Worm (Caenorhabditis elegans) whole organism, mixed stage, embryonic: ENCODE measurements around the gene fbxb-10.
"Not testable (repeated sequence)": the region's sequence is repeated elsewhere in the genome, so short reads cannot be mapped to it uniquely, and the experiment has no call there.

Experiments
- bed-3 ChIP-seq: fragments of 200-800 bp; sonication (Bioruptor generic); optimal IDR thresholded peaks from 3 replicates; lab custom pipeline; 2018; ENCODE audit warnings: mild to moderate bottlenecking, missing genetic modification characterization, moderate library complexity, missing compliant biosample characterization
- blmp-1 ChIP-seq: fragments of 150-350 bp; optimal IDR thresholded peaks from 2 replicates; lab custom pipeline; 2014; ENCODE audit warnings: missing biosample characterization, missing genetic modification characterization
- ceh-39 ChIP-seq: fragments of 150-350 bp; optimal IDR thresholded peaks from 2 replicates; lab custom pipeline; 2014; ENCODE audit warnings: missing biosample characterization, missing genetic modification characterization
- ceh-43 ChIP-seq: fragments of 200-800 bp; sonication (Bioruptor generic); optimal IDR thresholded peaks from 2 replicates; lab custom pipeline; 2018; ENCODE audit warnings: mild to moderate bottlenecking, missing genetic modification characterization, moderate library complexity, missing compliant biosample characterization
- ceh-83 ChIP-seq: fragments of 200-800 bp; sonication (Bioruptor generic); optimal IDR thresholded peaks from 2 replicates; lab custom pipeline; 2018; ENCODE audit warnings: mild to moderate bottlenecking, missing genetic modification characterization, missing compliant biosample characterization
- cnd-1 ChIP-seq: fragments of 200-800 bp; sonication (Bioruptor generic); optimal IDR thresholded peaks from 2 replicates; lab custom pipeline; 2018; ENCODE audit warnings: mild to moderate bottlenecking, missing genetic modification characterization, missing compliant biosample characterization
- drap-1 ChIP-seq: fragments of 200-800 bp; sonication (Bioruptor generic); optimal IDR thresholded peaks from 3 replicates; lab custom pipeline; 2018; ENCODE audit warnings: mild to moderate bottlenecking, missing genetic modification characterization, missing compliant biosample characterization
- elt-3 ChIP-seq: fragments of 150-350 bp; optimal IDR thresholded peaks from 2 replicates; lab custom pipeline; 2014; ENCODE audit warnings: missing biosample characterization, missing genetic modification characterization
- flh-1 ChIP-seq: fragments of 200-800 bp; sonication (Bioruptor generic); optimal IDR thresholded peaks from 2 replicates; lab custom pipeline; 2018; ENCODE audit warnings: mild to moderate bottlenecking, missing genetic modification characterization, moderate library complexity, missing compliant biosample characterization
- ham-2 ChIP-seq: fragments of 200-800 bp; sonication (Bioruptor generic); optimal IDR thresholded peaks from 2 replicates; lab custom pipeline; 2018; ENCODE audit warnings: mild to moderate bottlenecking, missing genetic modification characterization, missing compliant biosample characterization
- lin-13 ChIP-seq: fragments of 150-350 bp; optimal IDR thresholded peaks from 2 replicates; lab custom pipeline; 2014; ENCODE audit warnings: missing biosample characterization, missing genetic modification characterization
- lin-32 ChIP-seq: fragments of 200-800 bp; sonication (Bioruptor generic); optimal IDR thresholded peaks from 2 replicates; lab custom pipeline; 2018; ENCODE audit warnings: mild to moderate bottlenecking, missing genetic modification characterization, missing compliant biosample characterization
- lsy-2 ChIP-seq: fragments of 150-350 bp; optimal IDR thresholded peaks from 2 replicates; lab custom pipeline; 2014; ENCODE audit warnings: missing biosample characterization, missing genetic modification characterization
- mab-5 ChIP-seq: fragments of 150-350 bp; optimal IDR thresholded peaks from 2 replicates; lab custom pipeline; 2014; ENCODE audit warnings: missing biosample characterization, missing genetic modification characterization
- mep-1 ChIP-seq: fragments of 150-350 bp; optimal IDR thresholded peaks from 2 replicates; lab custom pipeline; 2017; ENCODE audit warnings: missing biosample characterization, missing genetic modification reagents, missing genetic modification characterization, inconsistent platforms
- nhr-12 ChIP-seq: fragments of 150-350 bp; optimal IDR thresholded peaks from 2 replicates; lab custom pipeline; 2014; ENCODE audit warnings: missing biosample characterization, missing genetic modification characterization
- nhr-237 ChIP-seq: fragments of 150-350 bp; optimal IDR thresholded peaks from 2 replicates; lab custom pipeline; 2014; ENCODE audit warnings: missing biosample characterization, missing genetic modification characterization
- nhr-28 ChIP-seq: fragments of 150-350 bp; optimal IDR thresholded peaks from 2 replicates; lab custom pipeline; 2014; ENCODE audit warnings: missing biosample characterization, missing genetic modification characterization
- nhr-76 ChIP-seq: sonication (generic microtip); optimal IDR thresholded peaks from 2 replicates; lab custom pipeline; 2017; ENCODE audit warnings: missing biosample characterization, missing genetic modification characterization
- snpc-4 ChIP-seq: fragments of 150-350 bp; optimal IDR thresholded peaks from 2 replicates; lab custom pipeline; 2014; ENCODE audit warnings: missing biosample characterization, missing genetic modification characterization
- sptf-1 ChIP-seq: sonication (generic microtip); optimal IDR thresholded peaks from 2 replicates; lab custom pipeline; 2017; ENCODE audit warnings: mild to moderate bottlenecking, missing genetic modification characterization, moderate library complexity, missing compliant biosample characterization
- tbx-8 ChIP-seq: fragments of 200-800 bp; sonication (Bioruptor generic); optimal IDR thresholded peaks from 2 replicates; lab custom pipeline; 2018; ENCODE audit warnings: mild to moderate bottlenecking, missing genetic modification characterization, moderate library complexity, missing compliant biosample characterization
- unc-120 ChIP-seq: sonication (generic microtip); optimal IDR thresholded peaks from 2 replicates; lab custom pipeline; 2017; ENCODE audit warnings: missing genetic modification characterization, missing compliant biosample characterization; ENCODE audit not compliant: poor library complexity, severe bottlenecking
- unc-39 ChIP-seq: fragments of 150-350 bp; optimal IDR thresholded peaks from 2 replicates; lab custom pipeline; 2014; ENCODE audit warnings: missing biosample characterization, missing genetic modification characterization
- unc-62 ChIP-seq: fragments of 150-350 bp; optimal IDR thresholded peaks from 2 replicates; lab custom pipeline; 2014; ENCODE audit warnings: missing biosample characterization, missing genetic modification reagents, missing genetic modification characterization
- zip-8 ChIP-seq: fragments of 150-350 bp; optimal IDR thresholded peaks from 2 replicates; lab custom pipeline; 2014; ENCODE audit warnings: missing biosample characterization, missing genetic modification characterization
- ztf-11 ChIP-seq: fragments of 150-350 bp; optimal IDR thresholded peaks from 2 replicates; lab custom pipeline; 2014; ENCODE audit warnings: missing biosample characterization, missing genetic modification characterization

Gene fbxb-10

DNA sequence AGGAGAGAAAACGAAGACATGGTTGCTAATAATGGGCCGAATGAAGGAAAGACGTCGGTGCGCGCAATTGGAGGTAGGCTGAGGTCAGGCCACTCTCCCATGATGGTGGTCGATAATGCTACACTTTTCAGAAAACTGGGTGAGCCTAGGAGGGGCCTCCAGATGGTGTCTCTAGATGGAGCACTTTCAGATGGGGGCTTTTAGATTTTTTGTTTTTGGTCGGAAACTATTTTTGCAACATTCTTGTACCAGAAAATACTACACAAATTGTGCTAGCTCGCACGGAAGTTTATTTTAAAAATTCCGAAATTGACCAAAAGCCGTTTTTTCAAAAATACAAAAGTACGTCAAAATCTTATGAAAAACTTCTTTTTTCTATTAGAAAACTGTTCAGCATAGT, at the start of gene fbxb-10:
Gene fbxb-10 (minus strand): TSS at position 101 of the 400 bp plus-strand sequence.
- TF ChIP-seq drap-1 (GFP tag; lab: Kevin White, UChicago) (no peak), snpc-4 (tag; lab: Kevin White, UChicago) (no peak), ham-2 (no peak), sptf-1 (tag; lab: Kevin White, UChicago) (no peak), mep-1 (tag; lab: Kevin White, UChicago) (no peak), ztf-11 (no peak), nhr-76 (tag; lab: Kevin White, UChicago) (no peak), bed-3 (no peak), unc-39 (tag; lab: Kevin White, UChicago) (no peak), ceh-43 (GFP tag; lab: Kevin White, UChicago) (no peak), nhr-28 (tag; lab: Kevin White, UChicago) (no peak), blmp-1 (tag; lab: Kevin White, UChicago) (no peak), cnd-1 (no peak)

DNA sequence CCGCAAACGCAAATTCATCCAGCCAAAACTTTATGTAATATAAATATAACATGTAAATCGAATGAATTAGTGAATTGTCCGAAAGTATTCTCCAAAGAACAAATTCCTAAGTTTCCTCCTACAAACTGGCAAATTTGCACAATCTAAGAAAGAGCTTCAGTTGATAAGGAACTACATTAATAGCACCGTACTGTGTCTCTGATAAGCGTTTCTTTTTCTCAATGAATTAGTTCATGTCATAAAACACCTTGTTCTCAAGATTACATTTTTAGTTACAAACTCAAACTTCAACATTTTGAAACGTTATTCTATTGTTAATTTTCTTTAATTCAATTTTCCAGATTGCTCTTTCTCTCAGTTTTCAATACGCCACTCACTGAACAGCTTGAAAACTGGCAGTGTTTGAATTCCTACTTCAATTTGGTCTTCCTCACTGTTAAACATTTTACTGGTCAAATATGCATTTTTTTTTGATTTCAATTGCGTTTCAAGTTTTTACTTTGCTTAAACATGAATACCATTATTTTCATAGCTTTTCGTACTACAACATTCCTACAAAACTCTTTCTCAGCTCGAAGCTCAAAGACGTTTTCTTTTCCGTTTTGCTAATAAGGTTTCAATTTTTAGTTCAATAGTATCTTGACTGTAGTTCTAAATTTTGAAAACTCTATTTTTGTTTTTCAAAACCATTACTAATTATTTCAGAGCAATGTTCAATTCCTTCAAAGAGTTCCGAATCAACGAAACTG, 47.7 kb upstream of the fbxb-10 start, which contains the start of gene math-15:
Gene math-15 (plus strand): TSS at position 699 of the 749 bp plus-strand sequence.
- TF ChIP-seq elt-3, result no peak
- no peak for TF ChIP-seq nhr-76 (tag; lab: Kevin White, UChicago)
- no peak for TF ChIP-seq mep-1 (tag; lab: Kevin White, UChicago)
- TF ChIP-seq mab-5 (tag; lab: Kevin White, UChicago), result no peak
- TF ChIP-seq, all 35 proteins: peak for 0

DNA sequence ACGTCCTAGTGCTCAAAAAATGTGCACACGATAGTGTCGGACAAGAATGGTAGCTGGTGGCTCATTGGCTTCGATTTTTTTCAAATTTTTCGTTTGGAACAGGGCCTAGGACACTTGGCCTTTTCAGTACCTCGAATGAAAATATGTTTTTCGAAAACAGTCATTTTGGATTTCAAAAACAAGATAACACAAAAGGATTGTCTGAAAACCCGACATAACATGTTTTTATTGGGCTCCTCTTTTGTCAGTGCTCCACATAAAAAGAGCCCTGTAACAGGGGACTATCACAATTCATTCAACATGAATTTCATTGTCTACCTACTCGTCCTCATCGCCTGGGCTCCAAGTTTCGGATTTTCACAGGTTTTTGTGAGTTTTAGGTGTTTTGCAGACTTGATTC, 46.1 kb upstream of the fbxb-10 start, which contains the start of gene C16C4.17:
Gene C16C4.17 (plus strand): TSS at position 301 of the 400 bp plus-strand sequence.
- TF ChIP-seq unc-39 (tag; lab: Kevin White, UChicago), result no peak
- TF ChIP-seq ceh-83 (GFP tag; lab: Kevin White, UChicago), result no peak
- no peak for TF ChIP-seq mep-1 (tag; lab: Kevin White, UChicago)
- no peak for TF ChIP-seq elt-3
- no peak for TF ChIP-seq mab-5 (tag; lab: Kevin White, UChicago)
- no peak for TF ChIP-seq unc-120 (tag; lab: Kevin White, UChicago)
- TF ChIP-seq nhr-237 (tag; lab: Kevin White, UChicago), result no peak
- no peak for TF ChIP-seq drap-1 (GFP tag; lab: Kevin White, UChicago)
- no peak for TF ChIP-seq ceh-43 (GFP tag; lab: Kevin White, UChicago)
- no peak for TF ChIP-seq lin-32
- no peak for TF ChIP-seq lsy-2 (tag; lab: Kevin White, UChicago)
- no peak for TF ChIP-seq zip-8 (tag; lab: Kevin White, UChicago)
- no peak for TF ChIP-seq ztf-11
- no peak for TF ChIP-seq nhr-12 (tag; lab: Kevin White, UChicago)
- TF ChIP-seq nhr-28 (tag; lab: Kevin White, UChicago), result no peak
- TF ChIP-seq unc-62 (GFP tag; lab: Kevin White, UChicago), result no peak
- TF ChIP-seq lin-13 (tag; lab: Kevin White, UChicago), result no peak
- TF ChIP-seq, all 35 proteins: peak for 0

DNA sequence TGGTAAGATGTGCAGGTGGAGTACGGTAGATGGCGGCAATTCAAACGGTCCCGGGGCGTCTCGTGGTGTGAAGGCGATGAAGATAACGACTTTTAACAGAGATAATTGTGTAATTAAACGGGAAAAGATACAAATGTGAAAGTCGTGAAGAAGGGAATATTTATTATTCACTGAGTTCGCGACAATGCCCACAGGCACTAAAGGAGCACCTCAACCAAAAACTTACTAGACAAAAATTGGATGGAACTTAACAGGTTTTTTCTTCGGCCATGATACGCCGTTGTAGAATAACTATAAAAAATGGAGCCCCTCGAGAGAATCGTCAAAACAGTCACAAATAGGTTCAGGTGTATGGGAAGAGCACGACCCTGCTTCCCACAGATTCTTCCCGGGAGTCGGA, 44.1 kb upstream of the fbxb-10 start, which contains the start of gene fbxb-98:
Gene fbxb-98 (plus strand): TSS at position 301 of the 400 bp plus-strand sequence.
- not testable (repeated sequence) for TF ChIP-seq ceh-83 (GFP tag; lab: Kevin White, UChicago); tbx-8; unc-62 (GFP tag; lab: Kevin White, UChicago)
- TF ChIP-seq, all 35 proteins: peak for 0; not testable (repeated sequence) for 35

DNA sequence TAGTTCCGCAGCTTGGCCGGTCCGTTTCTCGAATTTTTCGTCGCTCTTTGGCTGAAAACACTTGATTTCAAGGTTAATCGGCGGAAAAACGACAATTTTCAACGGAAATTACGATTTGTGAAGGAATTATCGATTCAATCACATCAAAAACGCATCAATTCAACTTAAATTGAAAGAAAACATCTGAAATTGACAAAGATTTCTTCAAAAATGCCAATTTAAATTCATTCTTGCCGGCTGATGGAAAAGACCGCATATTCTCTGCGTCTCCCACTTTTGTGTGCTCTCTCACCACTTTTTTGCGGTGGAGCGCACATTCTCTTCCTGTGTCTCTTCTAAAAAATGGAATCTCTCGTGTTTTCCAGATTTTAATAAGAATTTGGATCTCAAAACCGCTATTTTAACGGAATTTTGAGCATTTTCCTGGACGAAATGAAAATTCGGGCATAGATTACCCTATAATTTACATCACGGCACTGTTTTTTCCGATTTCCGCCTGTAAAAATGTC, 43.1 kb upstream of the fbxb-10 start, which contains the start of gene C16C4.18:
Gene C16C4.18 (minus strand): TSS at position 51 of the 509 bp plus-strand sequence.
- TF ChIP-seq mep-1 (tag; lab: Kevin White, UChicago), result peak; percentile 2

DNA sequence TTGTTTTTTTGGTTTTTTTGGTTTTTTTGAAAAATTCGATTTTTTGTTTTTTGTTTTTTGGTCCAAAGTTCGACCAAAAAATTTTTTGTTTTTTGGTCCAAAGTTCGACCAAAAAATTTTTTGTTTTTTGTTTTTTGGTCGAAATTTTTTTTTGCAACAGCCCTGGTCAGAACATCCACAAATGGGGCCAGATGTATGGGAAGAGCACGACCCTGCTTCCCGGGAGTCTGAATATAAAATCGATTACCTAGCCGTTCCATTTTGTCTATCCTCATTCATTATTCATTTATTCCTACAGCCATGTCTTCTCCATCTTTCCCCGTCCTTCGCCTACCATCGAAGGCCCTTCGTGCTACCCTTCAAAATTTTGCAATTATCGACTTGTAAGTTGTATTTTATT, 35.9 kb upstream of the fbxb-10 start, which contains the start of gene fbxb-95:
Gene fbxb-95 (plus strand): TSS at position 301 of the 400 bp plus-strand sequence.
- not testable (repeated sequence) for TF ChIP-seq ceh-39 (tag; lab: Kevin White, UChicago); flh-1 (GFP tag; lab: Kevin White, UChicago); tbx-8
